Worm (Caenorhabditis elegans) whole organism, young adult: ENCODE results near the gene Y39A1A.17.
A peak's percentile ranks its signal among the peaks of the same experiment; 100 is the strongest.

Experiments used
- C17E4.6 ChIP-seq: fragments of 200-800 bp; sonication (Bioruptor generic); IDR thresholded peaks from 2 replicates; pipeline ENCODE4 v1.3.6; 2022; ENCODE audit warnings: missing genetic modification reagents, missing genetic modification characterization, missing compliant biosample characterization
- F10E7.11 ChIP-seq: sonication (generic microtip); optimal IDR thresholded peaks from 2 replicates; lab custom pipeline; 2017; ENCODE audit warnings: mild to moderate bottlenecking, missing genetic modification characterization, moderate library complexity, missing compliant biosample characterization
- F39B2.1 ChIP-seq: fragments of 200-800 bp; sonication (Bioruptor generic); IDR thresholded peaks from 2 replicates; pipeline ENCODE4 v1.3.6; 2022; ENCODE audit warnings: missing genetic modification reagents, missing genetic modification characterization, missing compliant biosample characterization
- F52B5.7 ChIP-seq: sonication (generic microtip); optimal IDR thresholded peaks from 2 replicates; lab custom pipeline; 2016; ENCODE audit warnings: mild to moderate bottlenecking, missing genetic modification characterization, missing compliant biosample characterization
- F55B11.4 ChIP-seq: sonication (generic microtip); optimal IDR thresholded peaks from 2 replicates; lab custom pipeline; 2016; ENCODE audit warnings: missing compliant biosample characterization, missing genetic modification characterization, borderline replicate concordance; ENCODE audit not compliant: insufficient read depth
- K11D2.4 ChIP-seq: fragments of 200-800 bp; sonication (Bioruptor generic); IDR thresholded peaks from 2 replicates; pipeline ENCODE4 v1.3.6; 2022; ENCODE audit warnings: missing genetic modification reagents, missing genetic modification characterization, missing compliant biosample characterization
- K12H6.12 ChIP-seq: fragments of 200-800 bp; sonication (Bioruptor generic); optimal IDR thresholded peaks from 2 replicates; lab custom pipeline; 2018; ENCODE audit warnings: mild to moderate bottlenecking, missing genetic modification characterization, missing compliant biosample characterization
- T26A5.8 ChIP-seq: sonication (generic microtip); optimal IDR thresholded peaks from 2 replicates; lab custom pipeline; 2016; ENCODE audit warnings: missing genetic modification characterization, missing compliant biosample characterization
- akir-1 ChIP-seq: fragments of 200-800 bp; sonication (Bioruptor generic); optimal IDR thresholded peaks from 2 replicates; lab custom pipeline; 2018; ENCODE audit warnings: mild to moderate bottlenecking, missing genetic modification characterization, moderate library complexity, missing compliant biosample characterization
- attf-3 ChIP-seq: fragments of 200-800 bp; sonication (Bioruptor generic); conservative IDR thresholded peaks from 2 replicates; pipeline ENCODE4 v1.3.6; 2022; ENCODE audit warnings: missing genetic modification reagents, missing genetic modification characterization, missing compliant biosample characterization
- attf-5 ChIP-seq: fragments of 200-800 bp; sonication (Bioruptor generic); optimal IDR thresholded peaks from 2 replicates; lab custom pipeline; 2018; ENCODE audit warnings: mild to moderate bottlenecking, missing genetic modification characterization, missing compliant biosample characterization
- cebp-1 ChIP-seq, 2 experiments: fragments of 200-800 bp in 1 of 2; sonication (Bioruptor generic) in 1 of 2; sonication (generic microtip) in 1 of 2; IDR thresholded peaks in 1 of 2; optimal IDR thresholded peaks in 1 of 2; 2 replicates each; pipeline versions ENCODE4 v1.3.6 to Lab custom; 2017 to 2022; ENCODE audit warnings: missing compliant biosample characterization in 2 of 2, missing genetic modification characterization in 2 of 2, mild to moderate bottlenecking in 1 of 2, missing genetic modification reagents in 1 of 2, moderate library complexity in 1 of 2
- ceh-40 ChIP-seq: fragments of 200-800 bp; sonication (Bioruptor generic); IDR thresholded peaks from 2 replicates; pipeline ENCODE4 v1.3.6; 2022; ENCODE audit warnings: missing genetic modification characterization, missing compliant biosample characterization
- ceh-58 ChIP-seq: fragments of 200-800 bp; sonication (Bioruptor generic); IDR thresholded peaks from 2 replicates; pipeline ENCODE4 v1.3.6; 2022; ENCODE audit warnings: missing genetic modification characterization, missing compliant biosample characterization
- ceh-79 ChIP-seq: sonication (generic microtip); optimal IDR thresholded peaks from 2 replicates; lab custom pipeline; 2017; ENCODE audit warnings: mild to moderate bottlenecking, missing genetic modification characterization, missing compliant biosample characterization
- ceh-91 ChIP-seq: fragments of 200-800 bp; sonication (Bioruptor generic); IDR thresholded peaks from 2 replicates; pipeline ENCODE4 v1.3.6; 2022; ENCODE audit warnings: missing genetic modification reagents, missing genetic modification characterization, missing compliant biosample characterization
- die-1 ChIP-seq: sonication (generic microtip); optimal IDR thresholded peaks from 2 replicates; lab custom pipeline; 2016; ENCODE audit warnings: missing genotype, mild to moderate bottlenecking, missing genetic modification characterization, missing compliant biosample characterization
- dox-1 ChIP-seq: fragments of 200-800 bp; sonication (Bioruptor generic); IDR thresholded peaks from 2 replicates; pipeline ENCODE4 v1.3.6; 2022; ENCODE audit warnings: missing genetic modification reagents, missing genetic modification characterization, missing compliant biosample characterization
- efl-1 ChIP-seq: fragments of 150-350 bp; optimal IDR thresholded peaks from 2 replicates; lab custom pipeline; 2014; ENCODE audit warnings: missing biosample characterization, missing genetic modification reagents, missing genetic modification characterization
- egl-18 ChIP-seq: fragments of 200-800 bp; sonication (Bioruptor generic); IDR thresholded peaks from 2 replicates; pipeline ENCODE4 v1.3.6; 2022; ENCODE audit warnings: missing genetic modification reagents, missing genetic modification characterization, missing compliant biosample characterization
- egl-44 ChIP-seq: fragments of 200-800 bp; sonication (Bioruptor generic); IDR thresholded peaks from 2 replicates; pipeline ENCODE4 v1.3.6; 2022; ENCODE audit warnings: missing genetic modification reagents, missing genetic modification characterization, missing compliant biosample characterization
- gei-17 ChIP-seq: fragments of 200-800 bp; sonication (Bioruptor generic); optimal IDR thresholded peaks from 2 replicates; lab custom pipeline; 2018; ENCODE audit warnings: mild to moderate bottlenecking, missing genetic modification characterization, missing compliant biosample characterization
- hlh-12 ChIP-seq: sonication (generic microtip); optimal IDR thresholded peaks from 2 replicates; lab custom pipeline; 2016; ENCODE audit warnings: missing genetic modification characterization, missing compliant biosample characterization
- hmg-1.2 ChIP-seq: fragments of 200-800 bp; sonication (Bioruptor generic); IDR thresholded peaks from 2 replicates; pipeline ENCODE4 v1.3.6; 2022; ENCODE audit warnings: missing genetic modification reagents, missing genetic modification characterization, missing compliant biosample characterization
- hmg-20 ChIP-seq: fragments of 200-800 bp; sonication (Bioruptor generic); IDR thresholded peaks from 2 replicates; pipeline ENCODE4 v1.3.6; 2022; ENCODE audit warnings: missing genetic modification reagents, missing genetic modification characterization, missing compliant biosample characterization
- hrde-1 ChIP-seq: sonication (generic microtip); optimal IDR thresholded peaks from 2 replicates; lab custom pipeline; 2016; ENCODE audit warnings: missing genetic modification characterization, mild to moderate bottlenecking, missing compliant biosample characterization, moderate library complexity, missing genotype, missing genetic modification reagents, borderline replicate concordance
- lin-26 ChIP-seq: fragments of 200-800 bp; sonication (Bioruptor generic); IDR thresholded peaks from 2 replicates; pipeline ENCODE4 v1.3.6; 2022; ENCODE audit warnings: missing genetic modification reagents, missing genetic modification characterization, missing compliant biosample characterization
- lin-40 ChIP-seq: sonication (generic microtip); optimal IDR thresholded peaks from 2 replicates; lab custom pipeline; 2016; ENCODE audit warnings: missing genetic modification characterization, mild to moderate bottlenecking, missing compliant biosample characterization, missing genotype, missing genetic modification reagents
- lir-1 ChIP-seq: fragments of 200-800 bp; sonication (Bioruptor generic); conservative IDR thresholded peaks from 2 replicates; pipeline ENCODE4 v1.3.6; 2022; ENCODE audit warnings: missing genetic modification reagents, missing genetic modification characterization, missing compliant biosample characterization
- madf-10 ChIP-seq: sonication (generic microtip); optimal IDR thresholded peaks from 2 replicates; lab custom pipeline; 2016; ENCODE audit warnings: mild to moderate bottlenecking, missing genetic modification characterization, missing compliant biosample characterization
- madf-6 ChIP-seq: fragments of 200-800 bp; sonication (Bioruptor generic); IDR thresholded peaks from 2 replicates; pipeline ENCODE4 v1.3.6; 2022; ENCODE audit warnings: missing genetic modification reagents, missing genetic modification characterization, missing compliant biosample characterization
- madf-8 ChIP-seq: fragments of 200-800 bp; sonication (Bioruptor generic); conservative IDR thresholded peaks from 2 replicates; pipeline ENCODE4 v1.3.6; 2022; ENCODE audit warnings: missing genetic modification reagents, missing genetic modification characterization, missing compliant biosample characterization
- mcd-1 ChIP-seq: fragments of 200-800 bp; sonication (Bioruptor generic); IDR thresholded peaks from 2 replicates; pipeline ENCODE4 v1.3.6; 2022; ENCODE audit warnings: missing genetic modification reagents, missing genetic modification characterization, missing compliant biosample characterization
- mel-28 ChIP-seq: sonication (generic microtip); optimal IDR thresholded peaks from 2 replicates; lab custom pipeline; 2016; ENCODE audit warnings: borderline replicate concordance, mild to moderate bottlenecking, missing genetic modification characterization, missing compliant biosample characterization
- mxl-1 ChIP-seq: sonication (generic microtip); optimal IDR thresholded peaks from 2 replicates; lab custom pipeline; 2016; ENCODE audit warnings: missing genetic modification characterization, missing compliant biosample characterization
- nfyb-1 ChIP-seq: fragments of 200-800 bp; sonication (Bioruptor generic); IDR thresholded peaks from 2 replicates; pipeline ENCODE4 v1.3.6; 2022; ENCODE audit warnings: missing genetic modification reagents, missing genetic modification characterization, missing compliant biosample characterization
- nhr-120 ChIP-seq: fragments of 200-800 bp; sonication (Bioruptor generic); IDR thresholded peaks from 2 replicates; pipeline ENCODE4 v1.3.6; 2022; ENCODE audit warnings: missing genetic modification characterization, missing compliant biosample characterization
- pbrm-1 ChIP-seq: fragments of 200-800 bp; sonication (Bioruptor generic); IDR thresholded peaks from 2 replicates; pipeline ENCODE4 v1.3.6; 2022; ENCODE audit warnings: missing genetic modification reagents, missing genetic modification characterization, missing compliant biosample characterization
- rcor-1 ChIP-seq: fragments of 200-800 bp; sonication (Bioruptor generic); IDR thresholded peaks from 2 replicates; pipeline ENCODE4 v1.3.6; 2022; ENCODE audit warnings: missing genetic modification reagents, missing genetic modification characterization, missing compliant biosample characterization
- sptf-2 ChIP-seq: fragments of 200-800 bp; sonication (Bioruptor generic); optimal IDR thresholded peaks from 2 replicates; lab custom pipeline; 2018; ENCODE audit warnings: mild to moderate bottlenecking, missing genetic modification characterization, missing compliant biosample characterization
- unc-130 ChIP-seq: sonication (generic microtip); optimal IDR thresholded peaks from 2 replicates; lab custom pipeline; 2016; ENCODE audit warnings: missing genetic modification reagents, missing genetic modification characterization, missing compliant biosample characterization
- unc-62 ChIP-seq: fragments of 150-350 bp; optimal IDR thresholded peaks from 2 replicates; lab custom pipeline; 2014; ENCODE audit warnings: missing biosample characterization, missing genetic modification reagents, missing genetic modification characterization
- zim-3 ChIP-seq: sonication (generic microtip); optimal IDR thresholded peaks from 2 replicates; lab custom pipeline; 2017; ENCODE audit warnings: mild to moderate bottlenecking, missing genetic modification characterization, moderate library complexity, missing compliant biosample characterization
- ztf-26 ChIP-seq: sonication (generic microtip); optimal IDR thresholded peaks from 2 replicates; lab custom pipeline; 2017; ENCODE audit warnings: missing genetic modification characterization, missing compliant biosample characterization

Y39A1A.17 gene

ce11 chrIII:10653479-10653878 lies 37.4 kb downstream of the Y39A1A.17 start:
- TF ChIP-seq egl-18 (no peak), rcor-1 (GFP tag; lab: Robert Waterston, UW) (no peak), mxl-1 (no peak), gei-17 (GFP tag; lab: Kevin White, UChicago) (no peak), lin-26 (GFP tag; lab: Robert Waterston, UW) (no peak), efl-1 (GFP tag; lab: Kevin White, UChicago) (no peak), F39B2.1 (no peak), ceh-91 (GFP tag; lab: Robert Waterston, UW) (no peak), madf-8 (no peak), T26A5.8 (tag; lab: Kevin White, UChicago) (no peak), madf-6 (no peak), ceh-40 (no peak), pbrm-1 (GFP tag; lab: Robert Waterston, UW) (no peak), mel-28 (tag; lab: Kevin White, UChicago) (no peak)
- TF ChIP-seq, all 124 proteins: peak for 0

- TF ChIP-seq lir-1 (GFP tag; lab: Robert Waterston, UW) (no peak), ztf-26 (tag; lab: Kevin White, UChicago) (no peak), F52B5.7 (tag; lab: Kevin White, UChicago) (no peak), nhr-120 (GFP tag; lab: Robert Waterston, UW) (no peak), K12H6.12 (tag; lab: Kevin White, UChicago) (no peak), attf-5 (GFP tag; lab: Kevin White, UChicago) (no peak), attf-3 (no peak), akir-1 (GFP tag; lab: Kevin White, UChicago) (no peak)
Observed at ce11 chrIII:10652833-10653232, 38.1 kb downstream of the Y39A1A.17 start.

ce11 chrIII:10651634-10652033 lies 39.3 kb downstream of the Y39A1A.17 start:
- TF ChIP-seq die-1 (tag; lab: Kevin White, UChicago) (no peak), efl-1 (GFP tag; lab: Kevin White, UChicago) (no peak), C17E4.6 (GFP tag; lab: Robert Waterston, UW) (no peak), hlh-12 (tag; lab: Kevin White, UChicago) (no peak), sptf-2 (GFP tag; lab: Kevin White, UChicago) (no peak), F39B2.1 (no peak), egl-44 (GFP tag; lab: Robert Waterston, UW) (0 out of 2 replicates have a peak, but pooled peaks have one; percentile 23), madf-10 (tag; lab: Kevin White, UChicago) (no peak), nhr-120 (GFP tag; lab: Robert Waterston, UW) (no peak), mcd-1 (GFP tag; lab: Robert Waterston, UW) (peak; percentile 45; the same call in 1 of the 2 replicates), lin-40 (tag; lab: Kevin White, UChicago) (peak; percentile 26), hrde-1 (tag; lab: Kevin White, UChicago) (no peak), ceh-58 (GFP tag; lab: Robert Waterston, UW) (no peak), K11D2.4 (GFP tag; lab: Robert Waterston, UW) (no peak), F10E7.11 (tag; lab: Kevin White, UChicago) (no peak), unc-130 (GFP tag; lab: Kevin White, UChicago) (no peak), unc-62 (GFP tag; lab: Kevin White, UChicago) (no peak), nfyb-1 (GFP tag; lab: Robert Waterston, UW) (peak; percentile 52; the same call in 1 of the 2 replicates), dox-1 (GFP tag; lab: Robert Waterston, UW) (no peak), zim-3 (tag; lab: Kevin White, UChicago) (no peak), hmg-1.2 (peak; percentile 99), cebp-1 (GFP tag; IDR thresholded peaks at IDR 0.05; lab: Robert Waterston, UW) (no peak), cebp-1 (tag; optimal IDR thresholded peaks at IDR 0.05; lab: Kevin White, UChicago) (peak; percentile 40), attf-5 (GFP tag; lab: Kevin White, UChicago) (peak; percentile 18), K12H6.12 (tag; lab: Kevin White, UChicago) (peak; percentile 9), hmg-20 (GFP tag; lab: Robert Waterston, UW) (no peak), ceh-40 (no peak), ceh-79 (peak; percentile 12), F55B11.4 (no peak)
